Worm (Caenorhabditis elegans) whole organism, L1 larva: ENCODE results near the gene C35D10.7.

Experiments
- C04F5.9 ChIP-seq: sonication (generic microtip); optimal IDR thresholded peaks from 2 replicates; lab custom pipeline; 2016; ENCODE audit warnings: missing genetic modification characterization, missing compliant biosample characterization
- C16A3.4 ChIP-seq: fragments of 150-350 bp; optimal IDR thresholded peaks from 2 replicates; lab custom pipeline; 2014; ENCODE audit warnings: missing biosample characterization, missing genetic modification characterization
- C34B4.2 ChIP-seq: sonication (generic microtip); optimal IDR thresholded peaks from 2 replicates; lab custom pipeline; 2017; ENCODE audit warnings: mild to moderate bottlenecking, missing genetic modification characterization, missing compliant biosample characterization
- Y116A8C.19 ChIP-seq: sonication (generic microtip); optimal IDR thresholded peaks from 2 replicates; lab custom pipeline; 2016; ENCODE audit warnings: missing compliant biosample characterization, missing genetic modification characterization, borderline replicate concordance
- aha-1 ChIP-seq: fragments of 150-350 bp; optimal IDR thresholded peaks from 2 replicates; lab custom pipeline; 2014; ENCODE audit warnings: missing biosample characterization, missing genetic modification characterization
- alr-1 ChIP-seq: fragments of 200-800 bp; sonication (Bioruptor generic); optimal IDR thresholded peaks from 2 replicates; lab custom pipeline; 2018; ENCODE audit warnings: borderline replicate concordance, mild to moderate bottlenecking, missing genetic modification characterization, missing compliant biosample characterization
- aly-2 ChIP-seq: fragments of 150-350 bp; optimal IDR thresholded peaks from 2 replicates; lab custom pipeline; 2014; ENCODE audit warnings: missing biosample characterization, missing genetic modification characterization
- ama-1 ChIP-seq: fragments of 150-350 bp; optimal IDR thresholded peaks from 2 replicates; lab custom pipeline; 2014
- ceh-82 ChIP-seq, 3 experiments: fragments of 150-350 bp in 1 of 3; sonication (generic microtip) in 2 of 3; optimal IDR thresholded peaks; 2 replicates each; lab custom pipeline; 2014 to 2017; ENCODE audit warnings: missing biosample characterization in 3 of 3, missing genetic modification characterization in 3 of 3
- ces-1 ChIP-seq: fragments of 150-350 bp; optimal IDR thresholded peaks from 2 replicates; lab custom pipeline; 2014; ENCODE audit warnings: missing biosample characterization, missing genetic modification reagents, missing genetic modification characterization
- dpl-1 ChIP-seq, 3 experiments: fragments of 150-350 bp in 2 of 3; sonication (generic microtip) in 1 of 3; optimal IDR thresholded peaks; 2 replicates each; lab custom pipeline; 2014 to 2017; ENCODE audit warnings: missing biosample characterization in 3 of 3, missing genetic modification characterization in 3 of 3, missing genetic modification reagents in 3 of 3
- efl-1 ChIP-seq, 4 experiments: fragments of 150-350 bp; optimal IDR thresholded peaks in 3 of 4; peaks in 1 of 4; 1 replicate in 1 of 4; 2 replicates in 3 of 4; lab custom pipeline; 2014; ENCODE audit warnings: missing biosample characterization in 2 of 4, missing genetic modification characterization in 2 of 4, missing genetic modification reagents in 2 of 4
- efl-3 ChIP-seq: fragments of 200-800 bp; sonication (Bioruptor generic); optimal IDR thresholded peaks from 2 replicates; lab custom pipeline; 2018; ENCODE audit warnings: mild to moderate bottlenecking, missing genetic modification characterization, missing compliant biosample characterization
- elt-2 ChIP-seq: sonication (generic microtip); optimal IDR thresholded peaks from 2 replicates; lab custom pipeline; 2016; ENCODE audit warnings: missing genetic modification characterization, mild to moderate bottlenecking, inconsistent platforms, missing compliant biosample characterization, missing genetic modification reagents
- fkh-4 ChIP-seq: sonication (generic microtip); optimal IDR thresholded peaks from 2 replicates; lab custom pipeline; 2016; ENCODE audit warnings: missing compliant biosample characterization, missing genetic modification characterization, borderline replicate concordance
- fkh-8 ChIP-seq: sonication (generic microtip); optimal IDR thresholded peaks from 2 replicates; lab custom pipeline; 2016; ENCODE audit warnings: mild to moderate bottlenecking, missing genetic modification characterization, missing compliant biosample characterization
- fos-1 ChIP-seq: fragments of 150-350 bp; optimal IDR thresholded peaks from 2 replicates; lab custom pipeline; 2014; ENCODE audit warnings: missing biosample characterization, missing genetic modification characterization
- jun-1 ChIP-seq: fragments of 150-350 bp; optimal IDR thresholded peaks from 2 replicates; lab custom pipeline; 2014; ENCODE audit warnings: missing biosample characterization, missing genetic modification reagents, missing genetic modification characterization
- lin-14 ChIP-seq: fragments of 200-800 bp; sonication (Bioruptor generic); optimal IDR thresholded peaks from 2 replicates; lab custom pipeline; 2018; ENCODE audit warnings: mild to moderate bottlenecking, missing genetic modification characterization, moderate library complexity, missing compliant biosample characterization
- lin-35 ChIP-seq, 2 experiments: fragments of 150-350 bp; optimal IDR thresholded peaks; 2 replicates each; lab custom pipeline; 2014; ENCODE audit warnings: missing biosample characterization in 2 of 2, missing genetic modification characterization in 2 of 2, missing genetic modification reagents in 2 of 2
- mdl-1 ChIP-seq, 2 experiments: fragments of 150-350 bp; optimal IDR thresholded peaks; 2 replicates each; lab custom pipeline; 2014 to 2017; ENCODE audit warnings: missing biosample characterization in 2 of 2, missing genetic modification characterization in 2 of 2, inconsistent platforms in 1 of 2
- mep-1 ChIP-seq: fragments of 150-350 bp; optimal IDR thresholded peaks from 2 replicates; lab custom pipeline; 2014; ENCODE audit warnings: missing biosample characterization, missing genetic modification characterization
- nhr-12 ChIP-seq: sonication (generic microtip); optimal IDR thresholded peaks from 2 replicates; lab custom pipeline; 2017; ENCODE audit warnings: missing biosample characterization, missing genetic modification characterization
- nhr-47 ChIP-seq: sonication (generic microtip); optimal IDR thresholded peaks from 2 replicates; lab custom pipeline; 2016; ENCODE audit warnings: mild to moderate bottlenecking, missing genetic modification characterization, moderate library complexity, missing compliant biosample characterization
- nhr-71 ChIP-seq: sonication (generic microtip); optimal IDR thresholded peaks from 2 replicates; lab custom pipeline; 2016; ENCODE audit warnings: mild to moderate bottlenecking, missing genetic modification characterization, moderate library complexity, missing compliant biosample characterization
- nhr-76 ChIP-seq: sonication (generic microtip); optimal IDR thresholded peaks from 2 replicates; lab custom pipeline; 2017; ENCODE audit warnings: missing biosample characterization, missing genetic modification characterization
- nhr-77 ChIP-seq: fragments of 150-350 bp; optimal IDR thresholded peaks from 2 replicates; lab custom pipeline; 2014; ENCODE audit warnings: missing biosample characterization, missing genetic modification characterization
- pax-3 ChIP-seq: fragments of 200-800 bp; sonication (Bioruptor generic); optimal IDR thresholded peaks from 2 replicates; lab custom pipeline; 2018; ENCODE audit warnings: mild to moderate bottlenecking, missing genetic modification characterization, moderate library complexity, missing compliant biosample characterization
- pqm-1 ChIP-seq: sonication (generic microtip); optimal IDR thresholded peaks from 3 replicates; lab custom pipeline; 2017; ENCODE audit warnings: missing biosample characterization, missing genetic modification characterization
- rnt-1 ChIP-seq: sonication (generic microtip); optimal IDR thresholded peaks from 2 replicates; lab custom pipeline; 2016; ENCODE audit warnings: mild to moderate bottlenecking, missing genetic modification characterization, moderate library complexity, missing compliant biosample characterization
- snpc-4 ChIP-seq: fragments of 150-350 bp; optimal IDR thresholded peaks from 2 replicates; lab custom pipeline; 2014; ENCODE audit warnings: missing biosample characterization, missing genetic modification characterization
- snu-23 ChIP-seq: sonication (generic microtip); optimal IDR thresholded peaks from 2 replicates; lab custom pipeline; 2016; ENCODE audit warnings: missing genetic modification characterization, missing compliant biosample characterization
- sup-37 ChIP-seq: fragments of 200-800 bp; sonication (Bioruptor generic); optimal IDR thresholded peaks from 2 replicates; lab custom pipeline; 2018; ENCODE audit warnings: mild to moderate bottlenecking, missing genetic modification characterization, missing compliant biosample characterization
- swsn-7 ChIP-seq: sonication (generic microtip); optimal IDR thresholded peaks from 2 replicates; lab custom pipeline; 2016; ENCODE audit warnings: missing genetic modification characterization, missing compliant biosample characterization
- tbx-2 ChIP-seq: sonication (generic microtip); optimal IDR thresholded peaks from 2 replicates; lab custom pipeline; 2016; ENCODE audit warnings: missing genetic modification characterization, missing compliant biosample characterization
- unc-130 ChIP-seq: fragments of 150-350 bp; optimal IDR thresholded peaks from 2 replicates; lab custom pipeline; 2017; ENCODE audit warnings: missing biosample characterization, missing genetic modification characterization, inconsistent platforms
- unc-86 ChIP-seq: sonication (generic microtip); optimal IDR thresholded peaks from 2 replicates; lab custom pipeline; 2016; ENCODE audit warnings: missing genetic modification characterization, missing compliant biosample characterization
- unc-98 ChIP-seq: fragments of 200-800 bp; sonication (Bioruptor generic); IDR thresholded peaks from 2 replicates; pipeline ENCODE4 v1.3.6; 2022; ENCODE audit warnings: missing genetic modification characterization, missing compliant biosample characterization
- vab-15 ChIP-seq: sonication (generic microtip); optimal IDR thresholded peaks from 2 replicates; lab custom pipeline; 2017; ENCODE audit warnings: missing genotype, mild to moderate bottlenecking, missing genetic modification characterization, missing compliant biosample characterization
- ztf-4 ChIP-seq: fragments of 150-350 bp; optimal IDR thresholded peaks from 2 replicates; lab custom pipeline; 2014; ENCODE audit warnings: missing biosample characterization, missing genetic modification characterization

The C35D10.7 gene

ce11 chrIII:4842173-4842572 is 13.8 kb upstream of the C35D10.7 start, which contains the start of gene clec-156:
Gene clec-156 (minus strand): TSS chrIII:4842273.
- no peak for TF ChIP-seq lin-14 (GFP tag; lab: Kevin White, UChicago)
- TF ChIP-seq mep-1 (tag; lab: Kevin White, UChicago) = no peak
- TF ChIP-seq swsn-7 (tag; lab: Kevin White, UChicago) = no peak
- TF ChIP-seq ceh-82 (tag; optimal IDR thresholded peaks at IDR 0.05; lab: Kevin White, UChicago) = no peak
- TF ChIP-seq Y116A8C.19 = no peak
- TF ChIP-seq tbx-2 (tag; lab: Kevin White, UChicago) = no peak
- no peak for TF ChIP-seq nhr-12 (tag; lab: Kevin White, UChicago)
- TF ChIP-seq rnt-1 (tag; lab: Kevin White, UChicago) = no peak
- TF ChIP-seq elt-2 = no peak
- TF ChIP-seq, all 84 proteins: peak for 0

ce11 chrIII:4844327-4844726 is 11.7 kb upstream of the C35D10.7 start, which contains the start of the genes clec-157 and fkh-5:
Gene clec-157 (minus strand): TSS chrIII:4844427.
Gene fkh-5 (plus strand): TSS chrIII:4844662.
- TF ChIP-seq fos-1 (tag; lab: Kevin White, UChicago) = no peak
- TF ChIP-seq aly-2 (tag; lab: Kevin White, UChicago) = no peak
- TF ChIP-seq pqm-1 = no peak
- no peak for TF ChIP-seq ztf-4
- TF ChIP-seq nhr-77 (tag; lab: Kevin White, UChicago) = no peak
- TF ChIP-seq sup-37 = no peak
- no peak for TF ChIP-seq ceh-82 (tag; optimal IDR thresholded peaks at IDR 0.05; lab: Kevin White, UChicago)
- TF ChIP-seq nhr-76 (tag; lab: Kevin White, UChicago) = no peak
- TF ChIP-seq, all 84 proteins: peak for 0

ce11 chrIII:4849739-4850138 is 6.3 kb upstream of the C35D10.7 start, which contains the start of gene nonu-1:
Gene nonu-1 (minus strand): TSS chrIII:4849907.
- TF ChIP-seq jun-1 (tag; lab: Kevin White, UChicago) (no peak), tbx-2 (tag; lab: Kevin White, UChicago) (no peak), C04F5.9 (tag; lab: Kevin White, UChicago) (no peak), unc-130 (tag; lab: Kevin White, UChicago) (no peak), elt-2 (peak; percentile 9), ama-1 (lab: Kevin White, UChicago) (no peak), snpc-4 (no peak), ceh-82 (tag; optimal IDR thresholded peaks at IDR 0.05; lab: Kevin White, UChicago) (no peak), aha-1 (tag; lab: Kevin White, UChicago) (no peak), fkh-8 (tag; lab: Kevin White, UChicago) (peak; percentile 6), C34B4.2 (no peak), swsn-7 (tag; lab: Kevin White, UChicago) (no peak), pax-3 (tag; lab: Kevin White, UChicago) (no peak), unc-86 (tag; lab: Kevin White, UChicago) (no peak), nhr-77 (tag; lab: Kevin White, UChicago) (no peak), lin-35 (GFP tag; optimal IDR thresholded peaks at IDR 0.05; lab: Kevin White, UChicago) (peak in 1 of 2 experiments; percentile 21), nhr-12 (tag; lab: Kevin White, UChicago) (no peak), efl-1 (optimal IDR thresholded peaks at IDR 0.05; lab: Kevin White, UChicago) (no peak), efl-1 (GFP tag; optimal IDR thresholded peaks at IDR 0.05 in 1 of 2; lab: Kevin White, UChicago) (peak in 1 of 2 experiments; percentile 78), alr-1 (peak; percentile 8), nhr-71 (no peak), snu-23 (no peak), unc-98 (GFP tag; lab: Robert Waterston, UW) (no peak), ces-1 (no peak), efl-3 (GFP tag; lab: Kevin White, UChicago) (no peak), sup-37 (no peak), dpl-1 (GFP tag; optimal IDR thresholded peaks at IDR 0.05; lab: Kevin White, UChicago) (no peak), rnt-1 (tag; lab: Kevin White, UChicago) (peak; percentile 13), vab-15 (tag; lab: Kevin White, UChicago) (no peak), pqm-1 (no peak), mdl-1 (tag; optimal IDR thresholded peaks at IDR 0.05; lab: Kevin White, UChicago) (peak in 1 of 2 experiments; percentile 12), fkh-4 (tag; lab: Kevin White, UChicago) (peak; percentile 0), nhr-47 (tag; lab: Kevin White, UChicago) (no peak), C16A3.4 (no peak), fos-1 (tag; lab: Kevin White, UChicago) (no peak)
